Fruit fly (Drosophila melanogaster): Measurements from ENCODE around the gene Arglu1.

Arglu1 gene

DNA sequence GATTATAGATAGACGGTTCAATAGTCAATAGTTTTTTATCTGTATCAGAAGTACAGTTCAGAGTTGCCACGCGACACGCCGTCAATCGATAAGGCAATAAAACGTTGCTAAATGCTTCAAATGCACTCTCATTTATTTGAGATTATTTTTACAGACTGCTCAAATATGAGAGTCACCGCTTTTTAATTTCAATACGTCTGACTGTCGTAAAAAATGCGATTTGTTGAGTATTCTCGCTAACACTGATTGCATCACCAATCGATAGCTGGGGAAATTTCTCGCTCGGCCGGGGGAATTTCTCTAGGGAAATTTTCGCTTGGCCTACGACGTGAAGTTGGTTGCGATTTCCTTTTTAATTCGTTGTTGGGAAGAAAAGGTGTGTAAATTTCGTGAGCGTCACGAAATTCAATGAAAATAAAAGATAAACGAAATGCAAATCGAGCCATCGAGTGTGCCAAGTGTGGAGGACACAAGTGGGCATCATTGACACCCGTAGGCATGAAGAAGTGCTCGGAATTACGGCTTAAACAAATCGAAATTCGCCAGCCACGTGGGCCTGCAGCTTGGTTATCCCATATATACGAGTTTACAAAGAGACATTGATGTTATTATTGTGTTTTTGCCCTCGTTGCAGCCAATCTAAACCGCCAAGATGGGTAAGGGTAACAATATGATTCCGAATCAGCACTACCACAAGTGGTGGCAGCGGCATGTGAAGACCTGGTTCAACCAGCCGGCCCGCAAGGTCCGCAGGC lies 29.2 kb upstream of the Arglu1 start, which contains the start of the genes Dref and RpL13 (continued):
- peak; percentile 91 for TF ChIP-seq CG11723 (GFP tag; optimal IDR thresholded peaks at IDR 0.05)
- peak; percentile 99 for TF ChIP-seq CG7987 (GFP tag; optimal IDR thresholded peaks at IDR 0.05)
- peak; percentile 89 for TF ChIP-seq pho (GFP tag; optimal IDR thresholded peaks at IDR 0.05)
- TF ChIP-seq HmgZ (tag; optimal IDR thresholded peaks at IDR 0.05), result peak; percentile 93
- peak; percentile 74 for TF ChIP-seq ERR (GFP tag; optimal IDR thresholded peaks at IDR 0.05)
- peak; percentile 97 for TF ChIP-seq sens (GFP tag)
- TF ChIP-seq CG3163 (GFP tag; optimal IDR thresholded peaks at IDR 0.05), result peak; percentile 70
- peak; percentile 65 for TF ChIP-seq CG9797 (GFP tag; optimal IDR thresholded peaks at IDR 0.05)
- peak; percentile 76; the same call in 2 of the 3 replicates for TF ChIP-seq hb (GFP tag; IDR thresholded peaks at IDR 0.05; ENCODE audit: partially characterized antibody)
- peak; percentile 38; the same call in 1 of the 2 replicates for TF ChIP-seq Drgx (GFP tag; IDR thresholded peaks at IDR 0.05)
- TF ChIP-seq CG9609 (GFP tag; optimal IDR thresholded peaks at IDR 0.05), result peak; percentile 72
- TF ChIP-seq bowl (GFP tag; IDR thresholded peaks at IDR 0.05), result 0 out of 2 replicates have a peak, but pooled peaks have one; percentile 32
- TF ChIP-seq amos (GFP tag; IDR thresholded peaks at IDR 0.05; ENCODE audit: partially characterized antibody), result peak; percentile 72
- peak; percentile 85 for TF ChIP-seq CG13894 (tag; optimal IDR thresholded peaks at IDR 0.05)
- peak; percentile 36 for TF ChIP-seq CG1602 (GFP tag; optimal IDR thresholded peaks at IDR 0.05)
- TF ChIP-seq dati (GFP tag; IDR thresholded peaks at IDR 0.05), result peak; percentile 71
- peak; percentile 75 for TF ChIP-seq Awh (GFP tag; IDR thresholded peaks at IDR 0.05)
- TF ChIP-seq CG12659 (GFP tag; optimal IDR thresholded peaks at IDR 0.05), result peak; percentile 95
- peak in 1 of 2 experiments; percentile 18 for TF ChIP-seq tll (GFP tag; optimal IDR thresholded peaks at IDR 0.05)
- peak; percentile 96 for TF ChIP-seq MTF-1 (GFP tag; optimal IDR thresholded peaks at IDR 0.05; ENCODE audit: borderline replicate concordance)
- TF ChIP-seq mld (GFP tag; IDR thresholded peaks at IDR 0.05; ENCODE audit: partially characterized antibody), result no peak
- TF ChIP-seq Dip2 (GFP tag; IDR thresholded peaks at IDR 0.05), result no peak
- peak; percentile 85 for TF ChIP-seq pfk (GFP tag; optimal IDR thresholded peaks at IDR 0.05)
- TF ChIP-seq gro (GFP tag; optimal IDR thresholded peaks at IDR 0.05), result peak; percentile 91
- peak; percentile 81 for TF ChIP-seq CG10147 (GFP tag; optimal IDR thresholded peaks at IDR 0.05)
- peak; percentile 87 for TF ChIP-seq Mad (GFP tag; optimal IDR thresholded peaks at IDR 0.05)
- peak in 1 of 2 experiments; percentile 47 for TF ChIP-seq Hr78 (GFP tag; optimal IDR thresholded peaks at IDR 0.05)
- TF ChIP-seq Hmx (GFP tag; optimal IDR thresholded peaks at IDR 0.05), result peak; percentile 55
- TF ChIP-seq Bgb (GFP tag; IDR thresholded peaks at IDR 0.05; ENCODE audit: partially characterized antibody), result peak; percentile 78
- peak; percentile 90 for TF ChIP-seq PHDP (tag; optimal IDR thresholded peaks at IDR 0.05)
- peak; percentile 41; the same call in 1 of the 2 replicates for TF ChIP-seq klu (GFP tag; IDR thresholded peaks at IDR 0.05)
- peak; percentile 77 for TF ChIP-seq slbo (GFP tag; IDR thresholded peaks at IDR 0.05)
- TF ChIP-seq YL-1 (GFP tag; optimal IDR thresholded peaks at IDR 0.05), result peak; percentile 100
- TF ChIP-seq CG9437 (GFP tag; optimal IDR thresholded peaks at IDR 0.05), result peak; percentile 83
- TF ChIP-seq chinmo (GFP tag; IDR thresholded peaks at IDR 0.05; ENCODE audit: partially characterized antibody), result 0 out of 4 replicates have a peak, but pooled peaks have one; percentile 22
- TF ChIP-seq zen2 (GFP tag; IDR thresholded peaks at IDR 0.05; ENCODE audit: partially characterized antibody), result no peak; the same call in 2 of the 3 replicates
- peak; percentile 92 for TF ChIP-seq nom (GFP tag; optimal IDR thresholded peaks at IDR 0.05)
- TF ChIP-seq HHEX (GFP tag; optimal IDR thresholded peaks at IDR 0.05), result peak; percentile 94
- peak; percentile 70 for TF ChIP-seq CG8281 (tag; optimal IDR thresholded peaks at IDR 0.05)
- no peak for TF ChIP-seq CG8478 (optimal IDR thresholded peaks at IDR 0.05)
- no peak for TF ChIP-seq tio (GFP tag; optimal IDR thresholded peaks at IDR 0.05)
- TF ChIP-seq CG5245 (GFP tag; optimal IDR thresholded peaks at IDR 0.05), result peak; percentile 46
- peak; percentile 3 for TF ChIP-seq CG31388 (GFP tag; optimal IDR thresholded peaks at IDR 0.05)
- TF ChIP-seq unpg (GFP tag; optimal IDR thresholded peaks at IDR 0.05), result peak; percentile 82
- peak; percentile 95 for TF ChIP-seq odd (GFP tag; optimal IDR thresholded peaks at IDR 0.05)
- no peak for TF ChIP-seq aop (GFP tag; IDR thresholded peaks at IDR 0.05)
- peak; percentile 43 for TF ChIP-seq CG14441 (GFP tag; IDR thresholded peaks at IDR 0.05)
- peak; percentile 90 for TF ChIP-seq vvl (GFP tag; IDR thresholded peaks at IDR 0.05)
